Worm (Caenorhabditis elegans) whole organism, young adult: ENCODE results near the gene mab-10.

Experiments
- B0019.2 ChIP-seq: fragments of 200-800 bp; sonication (Bioruptor generic); conservative IDR thresholded peaks from 2 replicates; pipeline ENCODE4 v1.3.6; 2022; ENCODE audit warnings: missing genetic modification reagents, missing genetic modification characterization, missing compliant biosample characterization
- B0035.1 ChIP-seq: sonication (generic microtip); optimal IDR thresholded peaks from 2 replicates; lab custom pipeline; 2016; ENCODE audit warnings: missing genetic modification characterization, mild to moderate bottlenecking, missing compliant biosample characterization, missing genotype, missing genetic modification reagents
- C06A6.2 ChIP-seq: fragments of 200-800 bp; sonication (Bioruptor generic); conservative IDR thresholded peaks from 2 replicates; pipeline ENCODE4 v1.3.6; 2022; ENCODE audit warnings: missing genetic modification characterization, missing compliant biosample characterization
- F10E7.11 ChIP-seq: sonication (generic microtip); optimal IDR thresholded peaks from 2 replicates; lab custom pipeline; 2017; ENCODE audit warnings: mild to moderate bottlenecking, missing genetic modification characterization, moderate library complexity, missing compliant biosample characterization
- F22D6.2 ChIP-seq: sonication (generic microtip); optimal IDR thresholded peaks from 2 replicates; lab custom pipeline; 2016; ENCODE audit warnings: mild to moderate bottlenecking, missing genetic modification characterization, missing compliant biosample characterization
- F23B12.7 ChIP-seq: sonication (generic microtip); optimal IDR thresholded peaks from 2 replicates; lab custom pipeline; 2017; ENCODE audit warnings: missing genetic modification characterization, mild to moderate bottlenecking, missing compliant biosample characterization, antibody characterized with exemption, moderate library complexity; ENCODE audit not compliant: insufficient read depth
- F33H1.4 ChIP-seq: fragments of 200-800 bp; sonication (Bioruptor generic); IDR thresholded peaks from 2 replicates; pipeline ENCODE4 v1.3.6; 2022; ENCODE audit warnings: missing genetic modification reagents, missing genetic modification characterization, missing compliant biosample characterization
- F55B11.4 ChIP-seq: sonication (generic microtip); optimal IDR thresholded peaks from 2 replicates; lab custom pipeline; 2016; ENCODE audit warnings: missing compliant biosample characterization, missing genetic modification characterization, borderline replicate concordance; ENCODE audit not compliant: insufficient read depth
- F57C9.4 ChIP-seq: sonication (generic microtip); optimal IDR thresholded peaks from 2 replicates; lab custom pipeline; 2017; ENCODE audit warnings: mild to moderate bottlenecking, missing genetic modification characterization, missing compliant biosample characterization
- K12H6.12 ChIP-seq: fragments of 200-800 bp; sonication (Bioruptor generic); optimal IDR thresholded peaks from 2 replicates; lab custom pipeline; 2018; ENCODE audit warnings: mild to moderate bottlenecking, missing genetic modification characterization, missing compliant biosample characterization
- Y79H2A.3 ChIP-seq: fragments of 200-800 bp; sonication (Bioruptor generic); conservative IDR thresholded peaks from 2 replicates; pipeline ENCODE4 v1.3.6; 2022; ENCODE audit warnings: missing genetic modification reagents, missing genetic modification characterization, missing compliant biosample characterization
- Y95B8A.8 ChIP-seq: fragments of 200-800 bp; sonication (Bioruptor generic); IDR thresholded peaks from 2 replicates; pipeline ENCODE4 v1.3.6; 2022; ENCODE audit warnings: missing genetic modification reagents, missing genetic modification characterization, missing compliant biosample characterization
- aptf-3 ChIP-seq: fragments of 200-800 bp; sonication (Bioruptor generic); IDR thresholded peaks from 2 replicates; pipeline ENCODE4 v1.3.6; 2022; ENCODE audit warnings: missing genetic modification characterization, missing compliant biosample characterization
- bed-2 ChIP-seq: fragments of 200-800 bp; sonication (Bioruptor generic); IDR thresholded peaks from 2 replicates; pipeline ENCODE4 v1.3.6; 2022; ENCODE audit warnings: missing genetic modification reagents, missing genetic modification characterization, missing compliant biosample characterization
- ceh-27 ChIP-seq: fragments of 200-800 bp; sonication (Bioruptor generic); optimal IDR thresholded peaks from 2 replicates; lab custom pipeline; 2018; ENCODE audit warnings: mild to moderate bottlenecking, missing genetic modification characterization, moderate library complexity, missing compliant biosample characterization
- ceh-58 ChIP-seq: fragments of 200-800 bp; sonication (Bioruptor generic); IDR thresholded peaks from 2 replicates; pipeline ENCODE4 v1.3.6; 2022; ENCODE audit warnings: missing genetic modification characterization, missing compliant biosample characterization
- ceh-79 ChIP-seq: sonication (generic microtip); optimal IDR thresholded peaks from 2 replicates; lab custom pipeline; 2017; ENCODE audit warnings: mild to moderate bottlenecking, missing genetic modification characterization, missing compliant biosample characterization
- die-1 ChIP-seq: sonication (generic microtip); optimal IDR thresholded peaks from 2 replicates; lab custom pipeline; 2016; ENCODE audit warnings: missing genotype, mild to moderate bottlenecking, missing genetic modification characterization, missing compliant biosample characterization
- dox-1 ChIP-seq: fragments of 200-800 bp; sonication (Bioruptor generic); IDR thresholded peaks from 2 replicates; pipeline ENCODE4 v1.3.6; 2022; ENCODE audit warnings: missing genetic modification reagents, missing genetic modification characterization, missing compliant biosample characterization
- dpff-1 ChIP-seq: sonication (generic microtip); optimal IDR thresholded peaks from 2 replicates; lab custom pipeline; 2017; ENCODE audit warnings: mild to moderate bottlenecking, missing genetic modification characterization, missing compliant biosample characterization
- dpl-1 ChIP-seq: fragments of 150-350 bp; optimal IDR thresholded peaks from 2 replicates; lab custom pipeline; 2014; ENCODE audit warnings: missing biosample characterization, missing genetic modification reagents, missing genetic modification characterization
- gei-17 ChIP-seq: fragments of 200-800 bp; sonication (Bioruptor generic); optimal IDR thresholded peaks from 2 replicates; lab custom pipeline; 2018; ENCODE audit warnings: mild to moderate bottlenecking, missing genetic modification characterization, missing compliant biosample characterization
- him-1 ChIP-seq: sonication (generic microtip); optimal IDR thresholded peaks from 2 replicates; lab custom pipeline; 2016; ENCODE audit warnings: missing genotype, missing genetic modification reagents, missing genetic modification characterization, missing compliant biosample characterization
- hmg-1.2 ChIP-seq: fragments of 200-800 bp; sonication (Bioruptor generic); IDR thresholded peaks from 2 replicates; pipeline ENCODE4 v1.3.6; 2022; ENCODE audit warnings: missing genetic modification reagents, missing genetic modification characterization, missing compliant biosample characterization
- hrde-1 ChIP-seq: sonication (generic microtip); optimal IDR thresholded peaks from 2 replicates; lab custom pipeline; 2016; ENCODE audit warnings: missing genetic modification characterization, mild to moderate bottlenecking, missing compliant biosample characterization, moderate library complexity, missing genotype, missing genetic modification reagents, borderline replicate concordance
- hsf-1 ChIP-seq: fragments of 200-800 bp; sonication (Bioruptor generic); IDR thresholded peaks from 2 replicates; pipeline ENCODE4 v1.3.6; 2022; ENCODE audit warnings: missing genetic modification reagents, missing genetic modification characterization, missing compliant biosample characterization
- lin-26 ChIP-seq: fragments of 200-800 bp; sonication (Bioruptor generic); IDR thresholded peaks from 2 replicates; pipeline ENCODE4 v1.3.6; 2022; ENCODE audit warnings: missing genetic modification reagents, missing genetic modification characterization, missing compliant biosample characterization
- lin-40 ChIP-seq: sonication (generic microtip); optimal IDR thresholded peaks from 2 replicates; lab custom pipeline; 2016; ENCODE audit warnings: missing genetic modification characterization, mild to moderate bottlenecking, missing compliant biosample characterization, missing genotype, missing genetic modification reagents
- lin-54 ChIP-seq: fragments of 200-800 bp; sonication (Bioruptor generic); optimal IDR thresholded peaks from 2 replicates; lab custom pipeline; 2018; ENCODE audit warnings: mild to moderate bottlenecking, missing genetic modification characterization, missing compliant biosample characterization
- lsl-1 ChIP-seq: fragments of 200-800 bp; sonication (Bioruptor generic); optimal IDR thresholded peaks from 2 replicates; lab custom pipeline; 2018; ENCODE audit warnings: mild to moderate bottlenecking, missing genetic modification characterization, moderate library complexity, missing compliant biosample characterization
- madf-10 ChIP-seq: sonication (generic microtip); optimal IDR thresholded peaks from 2 replicates; lab custom pipeline; 2016; ENCODE audit warnings: mild to moderate bottlenecking, missing genetic modification characterization, missing compliant biosample characterization
- madf-8 ChIP-seq: fragments of 200-800 bp; sonication (Bioruptor generic); conservative IDR thresholded peaks from 2 replicates; pipeline ENCODE4 v1.3.6; 2022; ENCODE audit warnings: missing genetic modification reagents, missing genetic modification characterization, missing compliant biosample characterization
- mcd-1 ChIP-seq: fragments of 200-800 bp; sonication (Bioruptor generic); IDR thresholded peaks from 2 replicates; pipeline ENCODE4 v1.3.6; 2022; ENCODE audit warnings: missing genetic modification reagents, missing genetic modification characterization, missing compliant biosample characterization
- mel-28 ChIP-seq: sonication (generic microtip); optimal IDR thresholded peaks from 2 replicates; lab custom pipeline; 2016; ENCODE audit warnings: borderline replicate concordance, mild to moderate bottlenecking, missing genetic modification characterization, missing compliant biosample characterization
- mxl-1 ChIP-seq: sonication (generic microtip); optimal IDR thresholded peaks from 2 replicates; lab custom pipeline; 2016; ENCODE audit warnings: missing genetic modification characterization, missing compliant biosample characterization
- nhr-120 ChIP-seq: fragments of 200-800 bp; sonication (Bioruptor generic); IDR thresholded peaks from 2 replicates; pipeline ENCODE4 v1.3.6; 2022; ENCODE audit warnings: missing genetic modification characterization, missing compliant biosample characterization
- nhr-27 ChIP-seq: fragments of 200-800 bp; sonication (Bioruptor generic); optimal IDR thresholded peaks from 2 replicates; lab custom pipeline; 2018; ENCODE audit warnings: mild to moderate bottlenecking, missing genetic modification characterization, moderate library complexity, missing compliant biosample characterization
- rec-8 ChIP-seq, 2 experiments: sonication (generic microtip); optimal IDR thresholded peaks; 2 replicates each; lab custom pipeline; 2016; ENCODE audit warnings: mild to moderate bottlenecking in 2 of 2, missing genetic modification characterization in 2 of 2, missing genetic modification reagents in 2 of 2, missing genotype in 2 of 2, missing biosample characterization in 1 of 2, missing compliant biosample characterization in 1 of 2, moderate library complexity in 1 of 2
- rpc-1 ChIP-seq, 2 experiments: fragments of 150-350 bp in 1 of 2; sonication (generic microtip) in 1 of 2; optimal IDR thresholded peaks; 2 replicates each; lab custom pipeline; 2014 to 2018; ENCODE audit warnings: missing biosample characterization in 1 of 2, missing genetic modification characterization in 1 of 2, missing genetic modification reagents in 1 of 2, missing genotype in 1 of 2
- sdz-38 ChIP-seq: sonication (generic microtip); optimal IDR thresholded peaks from 2 replicates; lab custom pipeline; 2016; ENCODE audit warnings: missing genotype, missing genetic modification characterization, missing compliant biosample characterization
- snpc-1.3 ChIP-seq: sonication (generic microtip); optimal IDR thresholded peaks from 2 replicates; lab custom pipeline; 2017; ENCODE audit warnings: missing genetic modification characterization, mild to moderate bottlenecking, missing compliant biosample characterization, antibody characterized with exemption, moderate library complexity, missing genotype, missing genetic modification reagents; ENCODE audit not compliant: insufficient read depth
- snpc-4 ChIP-seq, 5 experiments: fragments of 150-350 bp in 1 of 5; sonication (generic microtip) in 4 of 5; optimal IDR thresholded peaks; 2 replicates each; lab custom pipeline; 2014 to 2018; ENCODE audit warnings: missing genetic modification characterization in 5 of 5, missing biosample characterization in 3 of 5, antibody characterized with exemption in 2 of 5, mild to moderate bottlenecking in 2 of 5, missing compliant biosample characterization in 2 of 5, missing genotype in 2 of 5, moderate library complexity in 2 of 5, missing genetic modification reagents in 1 of 5
- somi-1 ChIP-seq: fragments of 200-800 bp; sonication (Bioruptor generic); optimal IDR thresholded peaks from 2 replicates; lab custom pipeline; 2018; ENCODE audit warnings: mild to moderate bottlenecking, missing genetic modification characterization, missing compliant biosample characterization
- tbp1 ChIP-seq: fragments of 200-800 bp; sonication (Bioruptor generic); optimal IDR thresholded peaks from 2 replicates; lab custom pipeline; 2018; ENCODE audit warnings: mild to moderate bottlenecking, missing genetic modification characterization, missing compliant biosample characterization
- tlf-1 ChIP-seq: fragments of 200-800 bp; sonication (Bioruptor generic); optimal IDR thresholded peaks from 2 replicates; lab custom pipeline; 2018; ENCODE audit warnings: mild to moderate bottlenecking, missing genetic modification characterization, missing compliant biosample characterization

mab-10 gene

DNA sequence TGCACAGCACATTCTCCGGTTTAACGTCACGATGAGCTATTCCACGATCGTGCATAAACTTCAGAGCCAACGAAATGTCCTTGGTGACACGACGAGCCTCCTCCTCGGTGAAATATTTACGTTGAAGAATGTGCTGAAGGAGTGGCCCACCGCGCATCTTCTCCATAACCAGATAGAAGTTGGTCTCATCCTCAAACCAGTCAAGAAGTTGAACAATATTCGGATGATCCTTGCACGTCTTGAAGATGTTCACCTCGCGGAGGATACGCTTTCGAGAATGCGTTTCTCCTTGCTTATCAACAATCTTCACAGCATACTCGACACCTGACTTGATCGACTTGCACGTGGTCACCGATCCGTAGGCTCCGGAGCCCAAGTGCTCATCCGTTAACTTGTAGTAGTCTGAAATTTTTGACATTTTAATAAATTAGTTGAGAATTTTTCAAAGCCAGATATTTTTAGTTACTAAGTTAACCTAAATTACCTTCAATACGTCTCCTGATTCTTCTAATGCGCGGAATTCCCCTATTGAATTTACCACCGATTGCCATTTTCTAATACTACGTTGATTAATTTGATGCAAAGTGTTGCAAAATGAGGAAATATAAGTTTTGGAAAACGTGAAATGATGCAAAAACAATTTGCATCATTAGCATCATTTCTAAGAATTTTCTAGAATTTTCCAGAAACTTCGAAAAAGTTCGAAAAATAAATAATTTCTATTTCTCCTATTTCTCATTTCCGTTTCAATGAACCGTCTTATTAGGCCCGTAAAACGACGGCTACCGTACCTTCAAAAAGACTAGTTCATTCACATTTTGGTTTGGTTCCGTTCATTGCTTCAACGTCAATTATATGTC lies 18.3 kb downstream of the mab-10 start (continued):
- TF ChIP-seq ceh-79 (tag; lab: Kevin White, UChicago), result no peak
- TF ChIP-seq rec-8 (tag; optimal IDR thresholded peaks at IDR 0.05; lab: Kevin White, UChicago), result no peak
- TF ChIP-seq nhr-27, result no peak
- no peak for TF ChIP-seq Y95B8A.8 (GFP tag; lab: Robert Waterston, UW)
- TF ChIP-seq snpc-4 (GFP tag; optimal IDR thresholded peaks at IDR 0.05; lab: Kevin White, UChicago), result no peak
- no peak for TF ChIP-seq snpc-4 (tag; optimal IDR thresholded peaks at IDR 0.05; lab: Kevin White, UChicago)
- peak; percentile 6; the same call in 1 of the 2 replicates for TF ChIP-seq aptf-3
- no peak for TF ChIP-seq ceh-27 (GFP tag; lab: Kevin White, UChicago)
- no peak for TF ChIP-seq dpl-1 (GFP tag; lab: Kevin White, UChicago)
- no peak for TF ChIP-seq mxl-1 (tag; lab: Kevin White, UChicago)
- TF ChIP-seq tbp1 (GFP tag; lab: Kevin White, UChicago), result no peak
- no peak for TF ChIP-seq lin-54 (GFP tag; lab: Kevin White, UChicago)
- TF ChIP-seq him-1 (tag; lab: Kevin White, UChicago), result no peak
- TF ChIP-seq hmg-1.2 (GFP tag; lab: Robert Waterston, UW), result peak; percentile 18; the same call in 1 of the 2 replicates
- TF ChIP-seq sdz-38 (tag; lab: Kevin White, UChicago), result no peak
- TF ChIP-seq rpc-1 (optimal IDR thresholded peaks at IDR 0.05; lab: Kevin White, UChicago), result peak; percentile 12
- TF ChIP-seq rpc-1 (tag; optimal IDR thresholded peaks at IDR 0.05; lab: Kevin White, UChicago), result no peak
- TF ChIP-seq dpff-1 (tag; lab: Kevin White, UChicago), result no peak
- no peak for TF ChIP-seq F57C9.4 (tag; lab: Kevin White, UChicago)
- no peak for TF ChIP-seq B0035.1 (tag; lab: Kevin White, UChicago)
- TF ChIP-seq F33H1.4, result no peak
- peak; percentile 82 for TF ChIP-seq lin-26 (GFP tag; lab: Robert Waterston, UW)
- TF ChIP-seq F23B12.7 (tag; lab: Kevin White, UChicago), result no peak
- TF ChIP-seq B0019.2, result no peak
- TF ChIP-seq mel-28 (tag; lab: Kevin White, UChicago), result no peak
- TF ChIP-seq lin-40 (tag; lab: Kevin White, UChicago), result no peak
- TF ChIP-seq mcd-1 (GFP tag; lab: Robert Waterston, UW), result no peak; the same call in none of the 2 replicates
- no peak for TF ChIP-seq ceh-58 (GFP tag; lab: Robert Waterston, UW)
- no peak for TF ChIP-seq snpc-1.3
- no peak; the same call in 1 of the 2 replicates for TF ChIP-seq C06A6.2 (GFP tag; lab: Robert Waterston, UW)
- no peak for TF ChIP-seq nhr-120 (GFP tag; lab: Robert Waterston, UW)
- TF ChIP-seq madf-8 (GFP tag; lab: Robert Waterston, UW), result no peak
- TF ChIP-seq gei-17 (GFP tag; lab: Kevin White, UChicago), result no peak
- TF ChIP-seq F55B11.4 (tag; lab: Kevin White, UChicago), result no peak
- no peak for TF ChIP-seq K12H6.12 (tag; lab: Kevin White, UChicago)
- no peak for TF ChIP-seq dox-1 (GFP tag; lab: Robert Waterston, UW)
- TF ChIP-seq tlf-1 (GFP tag; lab: Kevin White, UChicago), result peak; percentile 39
- peak; percentile 85 for TF ChIP-seq hsf-1 (GFP tag; lab: Robert Waterston, UW)
- no peak for TF ChIP-seq F22D6.2 (tag; lab: Kevin White, UChicago)
- TF ChIP-seq madf-10 (tag; lab: Kevin White, UChicago), result no peak
- TF ChIP-seq hrde-1 (tag; lab: Kevin White, UChicago), result no peak
- 0 out of 2 replicates have a peak, but pooled peaks have one; percentile 8 for TF ChIP-seq Y79H2A.3 (GFP tag; lab: Robert Waterston, UW)
- no peak for TF ChIP-seq bed-2
- TF ChIP-seq lsl-1 (GFP tag; lab: Kevin White, UChicago), result no peak
- no peak for TF ChIP-seq somi-1 (GFP tag; lab: Kevin White, UChicago)
- no peak for TF ChIP-seq F10E7.11
- no peak for TF ChIP-seq die-1 (tag; lab: Kevin White, UChicago)
